Fruit fly (Drosophila melanogaster): ENCODE data around the gene GATAe.
A peak's percentile ranks its signal among the peaks of the same experiment; 100 is the strongest.

GATAe gene

DNA sequence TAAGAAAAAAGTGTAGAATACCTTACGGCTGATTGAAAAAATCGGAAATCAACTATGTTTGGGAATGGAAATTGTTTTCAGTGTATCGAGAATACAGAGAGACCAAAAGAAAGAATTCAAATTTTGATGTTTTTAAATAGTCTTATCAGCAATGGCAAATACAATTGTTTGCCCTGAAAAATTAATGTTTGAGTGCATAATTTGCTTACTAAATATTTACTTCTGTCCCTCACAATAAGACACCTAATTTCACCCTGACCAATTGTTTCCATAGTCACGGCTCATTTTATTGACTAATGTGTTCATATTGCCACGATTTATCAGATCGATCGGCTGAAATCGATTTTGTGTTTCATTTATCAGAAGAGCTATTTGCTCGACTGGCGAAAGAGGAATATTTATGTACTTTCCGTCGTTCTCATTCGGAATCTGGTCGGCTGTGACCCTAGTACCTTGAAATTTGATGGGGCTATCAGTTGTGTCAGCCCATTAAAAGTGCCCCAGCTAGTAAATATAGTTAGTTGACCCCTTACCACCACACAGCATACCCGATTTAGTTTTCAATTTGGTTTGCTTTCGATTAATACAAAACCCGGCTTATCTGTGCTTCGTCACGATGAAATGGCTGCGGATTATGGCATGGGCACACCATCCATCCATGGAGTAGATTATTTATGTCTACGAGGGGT is 25.2 kb upstream of the GATAe start:
- no peak for TF ChIP-seq zen (tag; optimal IDR thresholded peaks at IDR 0.05)
- no peak for TF ChIP-seq CG16813 (GFP tag; IDR thresholded peaks at IDR 0.05; ENCODE audit: partially characterized antibody)
- no peak for TF ChIP-seq h (optimal IDR thresholded peaks at IDR 0.05)
- peak in 1 of 2 experiments; percentile 74 for TF ChIP-seq bsh (GFP tag; optimal IDR thresholded peaks at IDR 0.05)
- no peak for TF ChIP-seq CTCF (GFP tag; optimal IDR thresholded peaks at IDR 0.05)
- TF ChIP-seq rib (GFP tag; IDR thresholded peaks at IDR 0.05), result no peak
- peak; percentile 31 for TF ChIP-seq fd102C (GFP tag; optimal IDR thresholded peaks at IDR 0.05)
- TF ChIP-seq pros (GFP tag; optimal IDR thresholded peaks at IDR 0.05), result no peak
- TF ChIP-seq CG17385 (GFP tag; optimal IDR thresholded peaks at IDR 0.05), result no peak
- peak; percentile 19 for TF ChIP-seq CG12071 (GFP tag; optimal IDR thresholded peaks at IDR 0.05)
- no peak for TF ChIP-seq CG8944 (GFP tag; optimal IDR thresholded peaks at IDR 0.05)
- TF ChIP-seq CG7745 (tag; optimal IDR thresholded peaks at IDR 0.05), result peak; percentile 80
- TF ChIP-seq CG15479 (GFP tag; optimal IDR thresholded peaks at IDR 0.05), result no peak
- no peak for TF ChIP-seq Vsx1 (GFP tag; optimal IDR thresholded peaks at IDR 0.05)
- TF ChIP-seq CG10543 (GFP tag; optimal IDR thresholded peaks at IDR 0.05), result no peak
- TF ChIP-seq az2 (GFP tag; optimal IDR thresholded peaks at IDR 0.05), result no peak
- no peak for TF ChIP-seq CG6689 (GFP tag; IDR thresholded peaks at IDR 0.05)
- TF ChIP-seq sim (GFP tag; IDR thresholded peaks at IDR 0.05), result no peak
- TF ChIP-seq CG8359 (GFP tag; optimal IDR thresholded peaks at IDR 0.05; ENCODE audit: borderline replicate concordance), result peak; percentile 21
- no peak for TF ChIP-seq br (optimal IDR thresholded peaks at IDR 0.05)
- no peak for TF ChIP-seq Tbp (GFP tag; optimal IDR thresholded peaks at IDR 0.05)
- no peak for TF ChIP-seq CG8765 (GFP tag; IDR thresholded peaks at IDR 0.05)
- TF ChIP-seq CG12769 (tag; optimal IDR thresholded peaks at IDR 0.05), result peak; percentile 2
- peak; percentile 65 for TF ChIP-seq CG14710 (tag; optimal IDR thresholded peaks at IDR 0.05)
- TF ChIP-seq chif (GFP tag; optimal IDR thresholded peaks at IDR 0.05), result no peak
- TF ChIP-seq Lhr (GFP tag; optimal IDR thresholded peaks at IDR 0.05), result peak; percentile 29
- TF ChIP-seq CG6813 (GFP tag; optimal IDR thresholded peaks at IDR 0.05), result peak; percentile 73
- peak; percentile 55 for TF ChIP-seq CG2678 (tag; optimal IDR thresholded peaks at IDR 0.05)
- TF ChIP-seq ato (GFP tag; IDR thresholded peaks at IDR 0.05; ENCODE audit: partially characterized antibody), result no peak
- no peak for TF ChIP-seq CG4730 (GFP tag; IDR thresholded peaks at IDR 0.05)
- TF ChIP-seq Neu2 (GFP tag; optimal IDR thresholded peaks at IDR 0.05; ENCODE audit: borderline replicate concordance), result no peak
- no peak for TF ChIP-seq HmgD (GFP tag; optimal IDR thresholded peaks at IDR 0.05)
- TF ChIP-seq Deaf1 (tag; optimal IDR thresholded peaks at IDR 0.05), result peak; percentile 2
- no peak for TF ChIP-seq CG7963 (GFP tag; IDR thresholded peaks at IDR 0.05; ENCODE audit: partially characterized antibody)
- peak; percentile 54 for TF ChIP-seq CG2875 (GFP tag; optimal IDR thresholded peaks at IDR 0.05)
- no peak for TF ChIP-seq kah (GFP tag; optimal IDR thresholded peaks at IDR 0.05)
- TF ChIP-seq Dp (GFP tag; optimal IDR thresholded peaks at IDR 0.05), result no peak
- no peak for TF ChIP-seq sens-2 (GFP tag; IDR thresholded peaks at IDR 0.05)
- no peak for TF ChIP-seq fd3F (GFP tag; optimal IDR thresholded peaks at IDR 0.05)
- TF ChIP-seq danr (GFP tag; IDR thresholded peaks at IDR 0.05), result no peak
- peak; percentile 38 for TF ChIP-seq nau (GFP tag; optimal IDR thresholded peaks at IDR 0.05)
- no peak for TF ChIP-seq tio (GFP tag; optimal IDR thresholded peaks at IDR 0.05)
- TF ChIP-seq HHEX (GFP tag; optimal IDR thresholded peaks at IDR 0.05), result peak; percentile 25
- peak; percentile 47 for TF ChIP-seq Sox100B (GFP tag; optimal IDR thresholded peaks at IDR 0.05)
- TF ChIP-seq CG10565 (GFP tag; optimal IDR thresholded peaks at IDR 0.05), result no peak
- peak; percentile 67 for TF ChIP-seq CG17359 (tag; optimal IDR thresholded peaks at IDR 0.05)
- TF ChIP-seq CG2199 (GFP tag; IDR thresholded peaks at IDR 0.05), result no peak
- no peak for TF ChIP-seq Rfx (GFP tag; IDR thresholded peaks at IDR 0.05)
- TF ChIP-seq twi (tag; optimal IDR thresholded peaks at IDR 0.05), result peak; percentile 29
- no peak for TF ChIP-seq CG33213 (GFP tag; optimal IDR thresholded peaks at IDR 0.05)

Data from whole organism, embryonic.